Fruit fly (Drosophila melanogaster) whole organism: ENCODE data around the gene CG43446.

Source experiments
- CG8478 ChIP-seq: fragments of >200 bp; optimal IDR thresholded peaks from 2 replicates; lab custom pipeline; 2018; ENCODE audit warnings: inconsistent platforms
- Dll ChIP-seq: fragments of >200 bp; optimal IDR thresholded peaks from 2 replicates; lab custom pipeline; 2017
- EcR ChIP-seq, 2 experiments: fragments of >200 bp; optimal IDR thresholded peaks; 2 replicates each; lab custom pipeline; 2017; ENCODE audit warnings: missing biosample characterization in 2 of 2, missing genetic modification characterization in 2 of 2, missing genetic modification reagents in 2 of 2
- pan ChIP-seq: fragments of >200 bp; optimal IDR thresholded peaks from 2 replicates; lab custom pipeline; 2017
- psq ChIP-seq: fragments of >200 bp; optimal IDR thresholded peaks from 2 replicates; lab custom pipeline; 2017
- usp ChIP-seq: fragments of >200 bp; optimal IDR thresholded peaks from 2 replicates; lab custom pipeline; 2017; ENCODE audit warnings: missing biosample characterization, missing genetic modification characterization, mixed read lengths

DNA sequence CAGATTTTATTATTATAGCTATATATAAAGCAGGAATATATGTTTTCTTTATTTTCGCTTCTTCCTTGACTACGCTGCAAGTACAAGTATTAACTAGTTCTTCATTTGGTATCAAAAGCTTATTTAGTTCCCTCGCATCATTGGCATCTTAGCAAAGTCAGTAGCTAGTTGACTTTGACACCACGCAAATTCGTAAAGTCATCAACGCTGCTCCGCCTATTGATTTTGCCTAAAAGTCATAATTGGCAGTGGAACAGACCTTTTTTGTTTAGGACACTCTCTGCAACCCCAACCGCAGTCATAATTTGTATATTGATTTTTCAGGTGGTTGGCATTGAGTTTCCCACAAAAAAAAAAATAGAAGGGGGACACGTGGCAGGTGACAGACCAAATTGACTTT, 32.6 kb downstream of the CG43446 start:
- TF ChIP-seq psq (no peak), pan (lab: Kevin White, UChicago) (no peak), EcR (GFP tag; optimal IDR thresholded peaks at IDR 0.05; lab: Kevin White, UChicago) (no peak), usp (no peak), Dll (no peak), CG8478 (lab: Kevin White, UChicago) (no peak)
